Fruit fly (Drosophila melanogaster) whole organism, embryonic: ENCODE measurements around the gene CG12321.

ENCODE experiments used
- Atf-2 ChIP-seq: fragments of 200-800 bp; sonication (Bioruptor generic); optimal IDR thresholded peaks from 2 replicates; lab custom pipeline; 2016; ENCODE audit warnings: missing biosample characterization, missing genetic modification characterization
- Atf6 ChIP-seq: fragments of 200-800 bp; sonication (Bioruptor generic); IDR thresholded peaks from 2 replicates; pipeline ENCODE4 v1.3.6; 2022; ENCODE audit warnings: missing biosample characterization, missing genetic modification characterization
- BEAF-32 ChIP-seq: fragments of 200-800 bp; sonication (Bioruptor generic); optimal IDR thresholded peaks from 3 replicates; lab custom pipeline; 2017; ENCODE audit warnings: missing biosample characterization, missing genetic modification characterization, mild to moderate bottlenecking, moderate library complexity, missing genetic modification reagents
- CG10366 ChIP-seq: fragments of 200-800 bp; sonication (Bioruptor generic); IDR thresholded peaks from 2 replicates; pipeline ENCODE4 v1.3.6; 2022; ENCODE audit warnings: missing biosample characterization, missing genetic modification characterization
- CG10462 ChIP-seq: fragments of 200-800 bp; sonication (Bioruptor generic); optimal IDR thresholded peaks from 2 replicates; lab custom pipeline; 2016; ENCODE audit warnings: missing biosample characterization, missing genetic modification characterization
- CG11456 ChIP-seq: fragments of 200-800 bp; sonication (Bioruptor generic); IDR thresholded peaks from 3 replicates; pipeline ENCODE4 v1.3.6; 2022; ENCODE audit warnings: missing biosample characterization, missing genetic modification characterization
- CG11560 ChIP-seq: fragments of 200-800 bp; sonication (Bioruptor generic); IDR thresholded peaks from 3 replicates; pipeline ENCODE4 v1.3.6; 2022; ENCODE audit warnings: missing biosample characterization, missing genetic modification characterization
- CG12236 ChIP-seq: fragments of 200-800 bp; sonication (Bioruptor generic); optimal IDR thresholded peaks from 2 replicates; lab custom pipeline; 2016; ENCODE audit warnings: missing biosample characterization, missing genetic modification characterization
- CG13296 ChIP-seq: fragments of 200-800 bp; sonication (Bioruptor generic); optimal IDR thresholded peaks from 3 replicates; lab custom pipeline; 2018; ENCODE audit warnings: missing biosample characterization, mild to moderate bottlenecking, missing genetic modification characterization
- CG13424 ChIP-seq: fragments of 200-800 bp; sonication (Bioruptor generic); optimal IDR thresholded peaks from 2 replicates; lab custom pipeline; 2019; ENCODE audit warnings: missing biosample characterization, mild to moderate bottlenecking, missing genetic modification characterization, moderate library complexity
- CG14710 ChIP-seq: fragments of 200-800 bp; sonication (Bioruptor generic); optimal IDR thresholded peaks from 3 replicates; lab custom pipeline; 2019; ENCODE audit warnings: missing biosample characterization, mild to moderate bottlenecking, missing genetic modification characterization, moderate library complexity
- CG1529 ChIP-seq: fragments of 200-800 bp; sonication (Bioruptor generic); optimal IDR thresholded peaks from 3 replicates; lab custom pipeline; 2018; ENCODE audit warnings: missing biosample characterization, missing genetic modification characterization
- CG17912 ChIP-seq: fragments of 200-800 bp; sonication (Bioruptor generic); optimal IDR thresholded peaks from 2 replicates; lab custom pipeline; 2018; ENCODE audit warnings: missing biosample characterization, mild to moderate bottlenecking, missing genetic modification characterization
- CG1832 ChIP-seq: fragments of 200-800 bp; sonication (Bioruptor generic); optimal IDR thresholded peaks from 2 replicates; lab custom pipeline; 2017; ENCODE audit warnings: missing biosample characterization, mild to moderate bottlenecking, missing genetic modification characterization, inconsistent platforms
- CG18476 ChIP-seq: fragments of 200-800 bp; sonication (Bioruptor generic); optimal IDR thresholded peaks from 2 replicates; lab custom pipeline; 2016; ENCODE audit warnings: missing biosample characterization, mild to moderate bottlenecking, missing genetic modification characterization
- CG18619 ChIP-seq: fragments of 200-800 bp; sonication (Bioruptor generic); optimal IDR thresholded peaks from 3 replicates; lab custom pipeline; 2017; ENCODE audit warnings: missing biosample characterization, mild to moderate bottlenecking, missing genetic modification characterization
- CG2129 ChIP-seq: fragments of 200-800 bp; sonication (Bioruptor generic); IDR thresholded peaks from 2 replicates; pipeline ENCODE4 v1.3.6; 2022; ENCODE audit warnings: missing biosample characterization, missing genetic modification characterization; ENCODE audit not compliant: partially characterized antibody
- CG2875 ChIP-seq: fragments of 200-800 bp; sonication (Bioruptor generic); optimal IDR thresholded peaks from 2 replicates; lab custom pipeline; 2017; ENCODE audit warnings: missing biosample characterization, mild to moderate bottlenecking, missing genetic modification characterization, missing genetic modification reagents
- CG2889 ChIP-seq: fragments of 200-800 bp; sonication (Bioruptor generic); IDR thresholded peaks from 3 replicates; pipeline ENCODE4 v1.3.6; 2022; ENCODE audit warnings: missing biosample characterization, missing genetic modification characterization
- CG30431 ChIP-seq: fragments of 200-800 bp; sonication (Bioruptor generic); optimal IDR thresholded peaks from 2 replicates; lab custom pipeline; 2017; ENCODE audit warnings: missing biosample characterization, missing genetic modification characterization
- CG31224 ChIP-seq: fragments of 200-800 bp; sonication (Bioruptor generic); IDR thresholded peaks from 2 replicates; pipeline ENCODE4 v1.3.6; 2022; ENCODE audit warnings: missing biosample characterization, missing genetic modification characterization
- CG3847 ChIP-seq: fragments of 200-800 bp; sonication (Bioruptor generic); IDR thresholded peaks from 2 replicates; pipeline ENCODE4 v1.3.6; 2022; ENCODE audit warnings: missing biosample characterization, missing genetic modification characterization
- CkIIα-i1 ChIP-seq: fragments of 200-800 bp; sonication (Bioruptor generic); IDR thresholded peaks from 2 replicates; pipeline ENCODE4 v1.3.6; 2022; ENCODE audit warnings: missing biosample characterization, missing genetic modification characterization
- Drgx ChIP-seq: fragments of 200-800 bp; sonication (Bioruptor generic); IDR thresholded peaks from 2 replicates; pipeline ENCODE4 v1.3.6; 2022; ENCODE audit warnings: missing biosample characterization, missing genetic modification characterization
- E2f2 ChIP-seq: fragments of 200-800 bp; sonication (Bioruptor generic); IDR thresholded peaks from 2 replicates; pipeline ENCODE4 v1.3.6; 2022; ENCODE audit warnings: missing biosample characterization, missing genetic modification characterization
- Fer1 ChIP-seq: fragments of 200-800 bp; sonication (Bioruptor generic); optimal IDR thresholded peaks from 2 replicates; lab custom pipeline; 2017; ENCODE audit warnings: missing biosample characterization, mild to moderate bottlenecking, missing genetic modification characterization
- Fer2 ChIP-seq: fragments of 200-800 bp; sonication (Bioruptor generic); optimal IDR thresholded peaks from 2 replicates; lab custom pipeline; 2018; ENCODE audit warnings: missing biosample characterization, mild to moderate bottlenecking, missing genetic modification characterization, moderate library complexity
- HLH54F ChIP-seq: fragments of 200-800 bp; sonication (Bioruptor generic); optimal IDR thresholded peaks from 3 replicates; lab custom pipeline; 2016; ENCODE audit warnings: missing biosample characterization, missing genetic modification characterization
- Hr3 ChIP-seq: fragments of 200-800 bp; sonication (Bioruptor generic); optimal IDR thresholded peaks from 3 replicates; lab custom pipeline; 2016; ENCODE audit warnings: missing biosample characterization, missing genetic modification characterization
- Jarid2 ChIP-seq: fragments of 200-800 bp; sonication (Bioruptor generic); optimal IDR thresholded peaks from 3 replicates; lab custom pipeline; 2017; ENCODE audit warnings: mild to moderate bottlenecking, missing biosample characterization, missing genetic modification reagents, missing genetic modification characterization
- MTF-1 ChIP-seq: fragments of 200-800 bp; sonication (Bioruptor generic); optimal IDR thresholded peaks from 2 replicates; lab custom pipeline; 2018; ENCODE audit warnings: missing biosample characterization, mild to moderate bottlenecking, missing genetic modification characterization, borderline replicate concordance
- Mes4 ChIP-seq: fragments of 200-800 bp; sonication (Bioruptor generic); optimal IDR thresholded peaks from 2 replicates; lab custom pipeline; 2016; ENCODE audit warnings: missing biosample characterization, missing genetic modification characterization
- NFAT ChIP-seq: fragments of 200-800 bp; sonication (Bioruptor generic); IDR thresholded peaks from 2 replicates; pipeline ENCODE4 v1.3.6; 2022; ENCODE audit warnings: missing biosample characterization, missing genetic modification characterization
- Nf-YB ChIP-seq: fragments of 200-800 bp; sonication (Bioruptor generic); optimal IDR thresholded peaks from 3 replicates; lab custom pipeline; 2019; ENCODE audit warnings: missing biosample characterization, mild to moderate bottlenecking, missing genetic modification characterization, moderate library complexity
- ara ChIP-seq: fragments of 200-800 bp; sonication (Bioruptor generic); IDR thresholded peaks from 2 replicates; pipeline ENCODE4 v1.3.6; 2022; ENCODE audit warnings: missing biosample characterization, missing genetic modification characterization
- ash1 ChIP-seq: fragments of 200-800 bp; sonication (Bioruptor generic); optimal IDR thresholded peaks from 2 replicates; lab custom pipeline; 2018; ENCODE audit warnings: missing biosample characterization, mild to moderate bottlenecking, missing genetic modification characterization
- ato ChIP-seq: fragments of 200-800 bp; sonication (Bioruptor generic); IDR thresholded peaks from 2 replicates; pipeline ENCODE4 v1.3.6; 2022; ENCODE audit warnings: missing biosample characterization, missing genetic modification characterization; ENCODE audit not compliant: partially characterized antibody
- cato ChIP-seq: fragments of 200-800 bp; sonication (Bioruptor generic); optimal IDR thresholded peaks from 2 replicates; lab custom pipeline; 2016; ENCODE audit warnings: missing biosample characterization, missing genetic modification characterization, borderline replicate concordance
- chif ChIP-seq, 2 experiments: fragments of 200-800 bp; sonication (Bioruptor generic); optimal IDR thresholded peaks; 3 replicates each; lab custom pipeline; 2016; ENCODE audit warnings: missing biosample characterization in 2 of 2, missing genetic modification characterization in 2 of 2
- dpn ChIP-seq, 2 experiments: fragments of 200-800 bp; sonication (Bioruptor generic); optimal IDR thresholded peaks; 3 replicates each; lab custom pipeline; 2016; ENCODE audit warnings: missing biosample characterization in 2 of 2, missing genetic modification characterization in 2 of 2
- gcm2 ChIP-seq: fragments of 200-800 bp; sonication (Bioruptor generic); optimal IDR thresholded peaks from 2 replicates; lab custom pipeline; 2016; ENCODE audit warnings: missing biosample characterization, missing genetic modification characterization
- gsb-n ChIP-seq: fragments of 200-800 bp; sonication (Bioruptor generic); optimal IDR thresholded peaks from 3 replicates; lab custom pipeline; 2018; ENCODE audit warnings: missing biosample characterization, mild to moderate bottlenecking, missing genetic modification characterization
- ken ChIP-seq: fragments of 200-800 bp; sonication (Bioruptor generic); IDR thresholded peaks from 3 replicates; pipeline ENCODE4 v1.3.6; 2022; ENCODE audit warnings: missing biosample characterization, missing genetic modification characterization
- lab ChIP-seq: fragments of 200-800 bp; sonication (Bioruptor generic); optimal IDR thresholded peaks from 3 replicates; lab custom pipeline; 2017; ENCODE audit warnings: missing biosample characterization, missing genetic modification characterization, mild to moderate bottlenecking, moderate library complexity, missing genetic modification reagents
- nerfin-2 ChIP-seq: fragments of 200-800 bp; sonication (Bioruptor generic); IDR thresholded peaks from 2 replicates; pipeline ENCODE4 v1.3.6; 2022; ENCODE audit warnings: missing biosample characterization, missing genetic modification characterization; ENCODE audit not compliant: partially characterized antibody
- ranshi ChIP-seq: fragments of 200-800 bp; sonication (Bioruptor generic); IDR thresholded peaks from 2 replicates; pipeline ENCODE4 v1.3.6; 2022; ENCODE audit warnings: missing biosample characterization, missing genetic modification characterization
- slp2 ChIP-seq: fragments of 200-800 bp; sonication (Bioruptor generic); optimal IDR thresholded peaks from 2 replicates; lab custom pipeline; 2016; ENCODE audit warnings: missing biosample characterization, missing genetic modification characterization
- trh ChIP-seq: fragments of 200-800 bp; sonication (Bioruptor generic); optimal IDR thresholded peaks from 2 replicates; lab custom pipeline; 2016; ENCODE audit warnings: missing biosample characterization, missing genetic modification characterization
- usp ChIP-seq: fragments of >200 bp; optimal IDR thresholded peaks from 2 replicates; lab custom pipeline; 2017; ENCODE audit warnings: missing biosample characterization, missing genetic modification characterization
- yki ChIP-seq: fragments of >200 bp; optimal IDR thresholded peaks from 3 replicates; lab custom pipeline; 2018
- zfh1 ChIP-seq: fragments of 200-800 bp; sonication (Bioruptor generic); IDR thresholded peaks from 3 replicates; pipeline ENCODE4 v1.3.6; 2022; ENCODE audit warnings: missing biosample characterization, missing genetic modification characterization

Gene CG12321

dm6 chr3R:18188702-18189125 lies at the start of gene CG12321, which contains the start of gene MED17:
TSS of gene CG12321 (minus strand) at chr3R:18188707.
TSS of gene MED17 (plus strand) at chr3R:18189072.
- TF ChIP-seq CG1832 (GFP tag; lab: Kevin White, UChicago) = no peak
- TF ChIP-seq ara = peak; percentile 60
- peak; percentile 71 for TF ChIP-seq Fer2 (tag; lab: Kevin White, UChicago)
- no peak for TF ChIP-seq CG2129
- no peak for TF ChIP-seq MTF-1
- TF ChIP-seq CG14710 (tag; lab: Kevin White, UChicago) = peak; percentile 92
- TF ChIP-seq NFAT = peak; percentile 94
- peak; percentile 43 for TF ChIP-seq CG17912 (GFP tag; lab: Kevin White, UChicago)
- peak; percentile 54 for TF ChIP-seq Nf-YB
- TF ChIP-seq CG3847 = peak; percentile 95
- peak; percentile 73 for TF ChIP-seq E2f2
- TF ChIP-seq CG30431 (GFP tag; lab: Kevin White, UChicago) = peak; percentile 85
- TF ChIP-seq yki (lab: Kevin White, UChicago) = no peak
- no peak for TF ChIP-seq slp2 (GFP tag; lab: Kevin White, UChicago)
- TF ChIP-seq CG12236 (GFP tag; lab: Kevin White, UChicago) = no peak
- peak; percentile 86 for TF ChIP-seq Fer1 (GFP tag; lab: Kevin White, UChicago)
- TF ChIP-seq CG31224 = peak; percentile 83
- TF ChIP-seq zfh1 (GFP tag; lab: Robert Waterston, UW) = peak; percentile 85
- peak; percentile 82 for TF ChIP-seq CG10366 (GFP tag; lab: Robert Waterston, UW)
- peak; percentile 16 for TF ChIP-seq ash1 (GFP tag; lab: Kevin White, UChicago)
- peak in 1 of 2 experiments; percentile 49 for TF ChIP-seq chif (GFP tag; optimal IDR thresholded peaks at IDR 0.05; lab: Kevin White, UChicago)
- peak; percentile 82 for TF ChIP-seq Atf6 (GFP tag; lab: Robert Waterston, UW)
- peak; percentile 92 for TF ChIP-seq CG11456
- peak; percentile 72 for TF ChIP-seq Drgx
- peak; percentile 90 for TF ChIP-seq lab (GFP tag; lab: Kevin White, UChicago)
- TF ChIP-seq CG2875 (GFP tag; lab: Kevin White, UChicago) = peak; percentile 79
- peak; percentile 70 for TF ChIP-seq gsb-n (tag; lab: Kevin White, UChicago)
- TF ChIP-seq Hr3 (GFP tag; lab: Kevin White, UChicago) = peak; percentile 96
- peak; percentile 85 for TF ChIP-seq trh (GFP tag; lab: Kevin White, UChicago)
- TF ChIP-seq CG13296 (GFP tag; lab: Kevin White, UChicago) = peak; percentile 84
- TF ChIP-seq HLH54F (GFP tag; lab: Kevin White, UChicago) = peak; percentile 74
- TF ChIP-seq dpn (GFP tag; optimal IDR thresholded peaks at IDR 0.05; lab: Kevin White, UChicago) = peak; percentile 66 to 93
- TF ChIP-seq Mes4 = peak; percentile 33
- TF ChIP-seq gcm2 (GFP tag; lab: Kevin White, UChicago) = peak; percentile 62
- peak; percentile 48 for TF ChIP-seq Jarid2
- no peak for TF ChIP-seq usp (GFP tag; lab: Kevin White, UChicago)
- peak; percentile 77 for TF ChIP-seq CG2889
- TF ChIP-seq ato (GFP tag; lab: Robert Waterston, UW) = no peak
- TF ChIP-seq CG18619 (GFP tag; lab: Kevin White, UChicago) = peak; percentile 89
- peak; percentile 29 for TF ChIP-seq Atf-2 (GFP tag; lab: Kevin White, UChicago)
- peak; percentile 88 for TF ChIP-seq ranshi
- TF ChIP-seq CG1529 (GFP tag; lab: Kevin White, UChicago) = peak; percentile 68
- peak; percentile 88 for TF ChIP-seq ken (GFP tag; lab: Robert Waterston, UW)
- no peak for TF ChIP-seq nerfin-2 (GFP tag; lab: Robert Waterston, UW)
- TF ChIP-seq CkIIα-i1 = peak; percentile 16; the same call in 1 of the 2 replicates
- TF ChIP-seq cato (GFP tag; lab: Kevin White, UChicago) = peak; percentile 79
- peak; percentile 84 for TF ChIP-seq CG18476 (GFP tag; lab: Kevin White, UChicago)
- TF ChIP-seq CG11560 = peak; percentile 81
- peak; percentile 87 for TF ChIP-seq CG13424 (tag; lab: Kevin White, UChicago)
- peak; percentile 76 for TF ChIP-seq CG10462
- peak; percentile 64 for TF ChIP-seq BEAF-32 (GFP tag; lab: Kevin White, UChicago)
